Fruit fly (Drosophila melanogaster) whole organism, embryonic: ENCODE measurements around the gene Rim2.
A peak's percentile ranks its signal among the peaks of the same experiment; 100 is the strongest.

Experiments
- ATbp ChIP-seq: fragments of 200-800 bp; sonication (Bioruptor generic); optimal IDR thresholded peaks from 2 replicates; lab custom pipeline; 2017; ENCODE audit warnings: missing biosample characterization, mild to moderate bottlenecking, missing genetic modification characterization, missing genetic modification reagents
- Asciz ChIP-seq: fragments of 200-800 bp; sonication (Bioruptor generic); optimal IDR thresholded peaks from 2 replicates; lab custom pipeline; 2017; ENCODE audit warnings: missing biosample characterization, mild to moderate bottlenecking, missing genetic modification characterization, missing genetic modification reagents
- B-H1 ChIP-seq: fragments of 200-800 bp; sonication (Bioruptor generic); IDR thresholded peaks from 3 replicates; pipeline ENCODE4 v1.3.6; 2022; ENCODE audit warnings: missing biosample characterization, missing genetic modification characterization
- CG11456 ChIP-seq: fragments of 200-800 bp; sonication (Bioruptor generic); IDR thresholded peaks from 3 replicates; pipeline ENCODE4 v1.3.6; 2022; ENCODE audit warnings: missing biosample characterization, missing genetic modification characterization
- CG12769 ChIP-seq: fragments of 200-800 bp; sonication (Bioruptor generic); optimal IDR thresholded peaks from 2 replicates; lab custom pipeline; 2019; ENCODE audit warnings: missing biosample characterization, mild to moderate bottlenecking, missing genetic modification characterization, moderate library complexity
- CG14050 ChIP-seq: fragments of 200-800 bp; sonication (Bioruptor generic); IDR thresholded peaks from 3 replicates; pipeline ENCODE4 v1.3.6; 2022; ENCODE audit warnings: missing biosample characterization, missing genetic modification characterization
- CG14710 ChIP-seq: fragments of 200-800 bp; sonication (Bioruptor generic); optimal IDR thresholded peaks from 3 replicates; lab custom pipeline; 2019; ENCODE audit warnings: missing biosample characterization, mild to moderate bottlenecking, missing genetic modification characterization, moderate library complexity
- CG15601 ChIP-seq: fragments of 200-800 bp; sonication (Bioruptor generic); optimal IDR thresholded peaks from 3 replicates; lab custom pipeline; 2019; ENCODE audit warnings: missing biosample characterization, mild to moderate bottlenecking, missing genetic modification characterization, moderate library complexity
- CG1602 ChIP-seq: fragments of 200-800 bp; sonication (Bioruptor generic); optimal IDR thresholded peaks from 3 replicates; lab custom pipeline; 2016; ENCODE audit warnings: missing biosample characterization, missing genetic modification characterization
- CG17359 ChIP-seq: fragments of 200-800 bp; sonication (Bioruptor generic); optimal IDR thresholded peaks from 3 replicates; lab custom pipeline; 2018; ENCODE audit warnings: missing biosample characterization, mild to moderate bottlenecking, missing genetic modification characterization, moderate library complexity
- CG17568 ChIP-seq: fragments of 200-800 bp; sonication (Bioruptor generic); optimal IDR thresholded peaks from 2 replicates; lab custom pipeline; 2018; ENCODE audit warnings: missing biosample characterization, mild to moderate bottlenecking, missing genetic modification characterization, moderate library complexity
- CG17802 ChIP-seq: fragments of 200-800 bp; sonication (Bioruptor generic); optimal IDR thresholded peaks from 2 replicates; lab custom pipeline; 2018; ENCODE audit warnings: missing biosample characterization, mild to moderate bottlenecking, missing genetic modification characterization, moderate library complexity
- CG1832 ChIP-seq: fragments of 200-800 bp; sonication (Bioruptor generic); optimal IDR thresholded peaks from 2 replicates; lab custom pipeline; 2017; ENCODE audit warnings: missing biosample characterization, mild to moderate bottlenecking, missing genetic modification characterization, inconsistent platforms
- CG2129 ChIP-seq: fragments of 200-800 bp; sonication (Bioruptor generic); IDR thresholded peaks from 2 replicates; pipeline ENCODE4 v1.3.6; 2022; ENCODE audit warnings: missing biosample characterization, missing genetic modification characterization; ENCODE audit not compliant: partially characterized antibody
- CG2202 ChIP-seq: fragments of 200-800 bp; sonication (Bioruptor generic); optimal IDR thresholded peaks from 2 replicates; lab custom pipeline; 2018; ENCODE audit warnings: missing biosample characterization, mild to moderate bottlenecking, missing genetic modification characterization
- CG2678 ChIP-seq: fragments of 200-800 bp; sonication (Bioruptor generic); optimal IDR thresholded peaks from 3 replicates; lab custom pipeline; 2019; ENCODE audit warnings: missing biosample characterization, mild to moderate bottlenecking, missing genetic modification characterization, moderate library complexity
- CG2875 ChIP-seq: fragments of 200-800 bp; sonication (Bioruptor generic); optimal IDR thresholded peaks from 2 replicates; lab custom pipeline; 2017; ENCODE audit warnings: missing biosample characterization, mild to moderate bottlenecking, missing genetic modification characterization, missing genetic modification reagents
- CG2889 ChIP-seq: fragments of 200-800 bp; sonication (Bioruptor generic); IDR thresholded peaks from 3 replicates; pipeline ENCODE4 v1.3.6; 2022; ENCODE audit warnings: missing biosample characterization, missing genetic modification characterization
- CG32772 ChIP-seq: fragments of 200-800 bp; sonication (Bioruptor generic); IDR thresholded peaks from 2 replicates; pipeline ENCODE4 v1.3.6; 2022; ENCODE audit warnings: missing biosample characterization, missing genetic modification characterization
- CG3281 ChIP-seq: fragments of 200-800 bp; sonication (Bioruptor generic); optimal IDR thresholded peaks from 3 replicates; lab custom pipeline; 2017; ENCODE audit warnings: missing biosample characterization, mild to moderate bottlenecking, missing genetic modification characterization
- CG4424 ChIP-seq: fragments of 200-800 bp; sonication (Bioruptor generic); optimal IDR thresholded peaks from 3 replicates; lab custom pipeline; 2016; ENCODE audit warnings: missing biosample characterization, missing genetic modification characterization
- CG5953 ChIP-seq: fragments of 200-800 bp; sonication (Bioruptor generic); IDR thresholded peaks from 2 replicates; pipeline ENCODE4 v1.3.6; 2022; ENCODE audit warnings: missing biosample characterization, missing genetic modification characterization
- CG8290 ChIP-seq, 3 experiments: fragments of 200-800 bp; sonication (Bioruptor generic); optimal IDR thresholded peaks; 2 replicates each; lab custom pipeline; 2016 to 2019; ENCODE audit warnings: missing biosample characterization in 3 of 3, missing genetic modification characterization in 3 of 3, mild to moderate bottlenecking in 2 of 3, moderate library complexity in 1 of 3
- Doc2 ChIP-seq: fragments of 200-800 bp; sonication (Bioruptor generic); IDR thresholded peaks from 2 replicates; pipeline ENCODE4 v1.3.6; 2022; ENCODE audit warnings: missing biosample characterization, missing genetic modification characterization
- Fer3 ChIP-seq: fragments of 200-800 bp; sonication (Bioruptor generic); optimal IDR thresholded peaks from 2 replicates; lab custom pipeline; 2018; ENCODE audit warnings: missing biosample characterization, mild to moderate bottlenecking, missing genetic modification characterization, moderate library complexity
- HLH54F ChIP-seq: fragments of 200-800 bp; sonication (Bioruptor generic); optimal IDR thresholded peaks from 3 replicates; lab custom pipeline; 2016; ENCODE audit warnings: missing biosample characterization, missing genetic modification characterization
- Hand ChIP-seq: fragments of 200-800 bp; sonication (Bioruptor generic); optimal IDR thresholded peaks from 2 replicates; lab custom pipeline; 2017; ENCODE audit warnings: mild to moderate bottlenecking, missing biosample characterization, missing genetic modification reagents, missing genetic modification characterization
- MTF-1 ChIP-seq: fragments of 200-800 bp; sonication (Bioruptor generic); optimal IDR thresholded peaks from 2 replicates; lab custom pipeline; 2018; ENCODE audit warnings: missing biosample characterization, mild to moderate bottlenecking, missing genetic modification characterization, borderline replicate concordance
- Max ChIP-seq: fragments of 200-800 bp; sonication (Bioruptor generic); optimal IDR thresholded peaks from 2 replicates; lab custom pipeline; 2016; ENCODE audit warnings: missing biosample characterization, mild to moderate bottlenecking, missing genetic modification characterization
- NK7.1 ChIP-seq: fragments of 200-800 bp; sonication (Bioruptor generic); optimal IDR thresholded peaks from 3 replicates; lab custom pipeline; 2016; ENCODE audit warnings: missing biosample characterization, missing genetic modification characterization
- Oli ChIP-seq: fragments of 200-800 bp; sonication (Bioruptor generic); optimal IDR thresholded peaks from 2 replicates; lab custom pipeline; 2018; ENCODE audit warnings: missing biosample characterization, mild to moderate bottlenecking, missing genetic modification characterization, moderate library complexity
- PHDP ChIP-seq: fragments of 200-800 bp; sonication (Bioruptor generic); optimal IDR thresholded peaks from 3 replicates; lab custom pipeline; 2018; ENCODE audit warnings: missing biosample characterization, mild to moderate bottlenecking, missing genetic modification characterization, moderate library complexity
- Sry-δ ChIP-seq: fragments of 200-800 bp; sonication (Bioruptor generic); optimal IDR thresholded peaks from 2 replicates; lab custom pipeline; 2016; ENCODE audit warnings: missing biosample characterization, missing genetic modification characterization
- Vsx1 ChIP-seq: fragments of 200-800 bp; sonication (Bioruptor generic); optimal IDR thresholded peaks from 2 replicates; lab custom pipeline; 2017; ENCODE audit warnings: missing biosample characterization, mild to moderate bottlenecking, missing genetic modification characterization, missing genetic modification reagents
- ap ChIP-seq: fragments of 200-800 bp; sonication (Bioruptor generic); IDR thresholded peaks from 2 replicates; pipeline ENCODE4 v1.3.6; 2022; ENCODE audit warnings: missing biosample characterization, missing genetic modification characterization
- ara ChIP-seq: fragments of 200-800 bp; sonication (Bioruptor generic); IDR thresholded peaks from 2 replicates; pipeline ENCODE4 v1.3.6; 2022; ENCODE audit warnings: missing biosample characterization, missing genetic modification characterization
- bab2 ChIP-seq: fragments of 200-800 bp; sonication (Bioruptor generic); optimal IDR thresholded peaks from 2 replicates; lab custom pipeline; 2016; ENCODE audit warnings: missing biosample characterization, missing genetic modification characterization
- bsh ChIP-seq, 2 experiments: fragments of 200-800 bp; sonication (Bioruptor generic); optimal IDR thresholded peaks; 2 replicates each; lab custom pipeline; 2017 to 2018; ENCODE audit warnings: mild to moderate bottlenecking in 2 of 2, missing biosample characterization in 2 of 2, missing genetic modification characterization in 2 of 2, moderate library complexity in 1 of 2
- chinmo ChIP-seq: fragments of 200-800 bp; sonication (Bioruptor generic); IDR thresholded peaks from 4 replicates; pipeline ENCODE4 v1.3.6; 2022; ENCODE audit warnings: missing biosample characterization, missing genetic modification characterization; ENCODE audit not compliant: partially characterized antibody
- crol ChIP-seq: fragments of 200-800 bp; sonication (Bioruptor generic); IDR thresholded peaks from 2 replicates; pipeline ENCODE4 v1.3.6; 2022; ENCODE audit warnings: missing biosample characterization, missing genetic modification characterization
- en ChIP-seq: fragments of 200-800 bp; sonication (Bioruptor generic); optimal IDR thresholded peaks from 2 replicates; lab custom pipeline; 2016; ENCODE audit warnings: missing biosample characterization, missing genetic modification characterization
- fd64A ChIP-seq: fragments of 200-800 bp; sonication (Bioruptor generic); optimal IDR thresholded peaks from 3 replicates; lab custom pipeline; 2018; ENCODE audit warnings: missing biosample characterization, mild to moderate bottlenecking, missing genetic modification characterization
- gem ChIP-seq: fragments of 200-800 bp; sonication (Bioruptor generic); optimal IDR thresholded peaks from 2 replicates; lab custom pipeline; 2019; ENCODE audit warnings: missing biosample characterization, mild to moderate bottlenecking, missing genetic modification characterization, moderate library complexity
- lab ChIP-seq: fragments of 200-800 bp; sonication (Bioruptor generic); optimal IDR thresholded peaks from 3 replicates; lab custom pipeline; 2017; ENCODE audit warnings: missing biosample characterization, missing genetic modification characterization, mild to moderate bottlenecking, moderate library complexity, missing genetic modification reagents
- salm ChIP-seq: fragments of 200-800 bp; sonication (Bioruptor generic); optimal IDR thresholded peaks from 2 replicates; lab custom pipeline; 2018; ENCODE audit warnings: missing biosample characterization, mild to moderate bottlenecking, missing genetic modification characterization
- unpg ChIP-seq: fragments of 200-800 bp; sonication (Bioruptor generic); optimal IDR thresholded peaks from 3 replicates; lab custom pipeline; 2018; ENCODE audit warnings: missing biosample characterization, mild to moderate bottlenecking, missing genetic modification characterization, moderate library complexity
- vvl ChIP-seq: fragments of 200-800 bp; sonication (Bioruptor generic); IDR thresholded peaks from 2 replicates; pipeline ENCODE4 v1.3.6; 2022; ENCODE audit warnings: missing biosample characterization, missing genetic modification characterization
- z ChIP-seq: fragments of 200-800 bp; sonication (Bioruptor generic); IDR thresholded peaks from 3 replicates; pipeline ENCODE4 v1.3.6; 2022; ENCODE audit warnings: missing biosample characterization, missing genetic modification characterization
- zen ChIP-seq: fragments of 200-800 bp; sonication (Bioruptor generic); optimal IDR thresholded peaks from 3 replicates; lab custom pipeline; 2018; ENCODE audit warnings: missing biosample characterization, mild to moderate bottlenecking, missing genetic modification characterization, moderate library complexity

Gene Rim2

dm6 chr2L:1735133-1735532, 10.9 kb upstream of the Rim2 start (continued):
- TF ChIP-seq CG1832 (GFP tag; lab: Kevin White, UChicago) (no peak), CG12769 (peak; percentile 1), CG4424 (GFP tag; lab: Kevin White, UChicago) (no peak), CG14710 (tag; lab: Kevin White, UChicago) (peak; percentile 13), ap (GFP tag; lab: Robert Waterston, UW) (no peak), bsh (GFP tag; optimal IDR thresholded peaks at IDR 0.05; lab: Kevin White, UChicago) (peak in 1 of 2 experiments; percentile 39), z (GFP tag; lab: Robert Waterston, UW) (no peak), fd64A (GFP tag; lab: Kevin White, UChicago) (peak; percentile 12), vvl (GFP tag; lab: Robert Waterston, UW) (peak; percentile 16; the same call in 1 of the 2 replicates), ara (GFP tag; lab: Robert Waterston, UW) (0 out of 2 replicates have a peak, but pooled peaks have one; percentile 27), CG32772 (GFP tag; lab: Robert Waterston, UW) (no peak), Vsx1 (GFP tag; lab: Kevin White, UChicago) (peak; percentile 11), CG17359 (peak; percentile 10), CG17568 (GFP tag; lab: Kevin White, UChicago) (peak; percentile 58), unpg (peak; percentile 22), en (GFP tag; lab: Kevin White, UChicago) (no peak), CG17802 (tag; lab: Kevin White, UChicago) (no peak), Sry-δ (GFP tag; lab: Kevin White, UChicago) (no peak), chinmo (0 out of 4 replicates have a peak, but pooled peaks have one; percentile 50), CG11456 (GFP tag; lab: Robert Waterston, UW) (no peak), zen (tag; lab: Kevin White, UChicago) (no peak), CG15601 (tag; lab: Kevin White, UChicago) (peak; percentile 49), B-H1 (no peak), CG2889 (GFP tag; lab: Robert Waterston, UW) (no peak), CG2875 (peak; percentile 9), CG3281 (GFP tag; lab: Kevin White, UChicago) (peak; percentile 40), bab2 (GFP tag; lab: Kevin White, UChicago) (no peak), HLH54F (GFP tag; lab: Kevin White, UChicago) (no peak), Doc2 (GFP tag; lab: Robert Waterston, UW) (no peak), crol (GFP tag; lab: Robert Waterston, UW) (no peak), CG2129 (GFP tag; lab: Robert Waterston, UW) (no peak), ATbp (GFP tag; lab: Kevin White, UChicago) (peak; percentile 43), Max (GFP tag; lab: Kevin White, UChicago) (no peak), CG2678 (peak; percentile 17), CG2202 (peak; percentile 2), CG8290 (GFP tag; optimal IDR thresholded peaks at IDR 0.05; lab: Kevin White, UChicago) (no peak), CG8290 (tag; optimal IDR thresholded peaks at IDR 0.05; lab: Kevin White, UChicago) (peak in 1 of 2 experiments; percentile 27), Fer3 (peak; percentile 9), Hand (no peak), PHDP (tag; lab: Kevin White, UChicago) (peak; percentile 9), CG1602 (no peak), MTF-1 (peak; percentile 6), CG14050 (no peak), Oli (no peak), gem (tag; lab: Kevin White, UChicago) (peak; percentile 22), lab (GFP tag; lab: Kevin White, UChicago) (peak; percentile 33), salm (tag; lab: Kevin White, UChicago) (no peak), Asciz (peak; percentile 18), NK7.1 (GFP tag; lab: Kevin White, UChicago) (no peak), CG5953 (GFP tag; lab: Robert Waterston, UW) (no peak)
